Worm (Caenorhabditis elegans): ENCODE results near the gene B0250.18.
A peak's percentile ranks its signal among the peaks of the same experiment; 100 is the strongest.

Gene B0250.18

ce11 chrV:20476514-20476913, 15.8 kb upstream of the B0250.18 start (continued):
- TF ChIP-seq nfya-2 (GFP tag; IDR thresholded peaks at IDR 0.05) (no peak), fkh-3 (tag; optimal IDR thresholded peaks at IDR 0.05) (no peak), akir-1 (GFP tag; optimal IDR thresholded peaks at IDR 0.05) (no peak), ceh-58 (GFP tag; IDR thresholded peaks at IDR 0.05) (no peak), B0336.3 (GFP tag; IDR thresholded peaks at IDR 0.05) (no peak), Y95B8A.8 (GFP tag; IDR thresholded peaks at IDR 0.05) (no peak), repo-1 (tag; optimal IDR thresholded peaks at IDR 0.05) (no peak), B0261.1 (tag; optimal IDR thresholded peaks at IDR 0.05) (no peak), unc-130 (GFP tag; optimal IDR thresholded peaks at IDR 0.05) (no peak), ztf-3 (GFP tag; optimal IDR thresholded peaks at IDR 0.05) (no peak), cebp-2 (GFP tag; IDR thresholded peaks at IDR 0.05) (no peak), let-607 (tag; optimal IDR thresholded peaks at IDR 0.05) (no peak), F23B12.7 (tag; optimal IDR thresholded peaks at IDR 0.05; ENCODE audit: insufficient read depth) (no peak), snpc-1.3 (tag; optimal IDR thresholded peaks at IDR 0.05; ENCODE audit: insufficient read depth) (no peak), unc-62 (GFP tag; optimal IDR thresholded peaks at IDR 0.05) (no peak), chd-7 (tag; optimal IDR thresholded peaks at IDR 0.05) (no peak), efl-1 (GFP tag; optimal IDR thresholded peaks at IDR 0.05) (peak; percentile 35), lin-54 (GFP tag; optimal IDR thresholded peaks at IDR 0.05) (no peak), Y56A3A.18 (GFP tag; IDR thresholded peaks at IDR 0.05) (no peak), zfh-2 (GFP tag; conservative IDR thresholded peaks at IDR 0.05) (no peak), F33H1.4 (GFP tag; IDR thresholded peaks at IDR 0.05) (peak; percentile 88), snpc-1.1 (tag; optimal IDR thresholded peaks at IDR 0.05; ENCODE audit: insufficient read depth) (no peak), K11D2.4 (GFP tag; IDR thresholded peaks at IDR 0.05) (no peak), xnd-1 (tag; optimal IDR thresholded peaks at IDR 0.05) (peak; percentile 80), B0035.1 (tag; optimal IDR thresholded peaks at IDR 0.05) (no peak), snpc-4 (GFP tag; optimal IDR thresholded peaks at IDR 0.05) (no peak), snpc-4 (tag; optimal IDR thresholded peaks at IDR 0.05) (no peak), tbx-9 (tag; optimal IDR thresholded peaks at IDR 0.05; ENCODE audit: borderline replicate concordance) (no peak), nfyb-1 (GFP tag; IDR thresholded peaks at IDR 0.05) (no peak), bed-1 (GFP tag; IDR thresholded peaks at IDR 0.05) (no peak), K12H6.12 (tag; optimal IDR thresholded peaks at IDR 0.05) (no peak), sea-2 (GFP tag; IDR thresholded peaks at IDR 0.05) (no peak), tlf-1 (GFP tag; optimal IDR thresholded peaks at IDR 0.05) (no peak), ceh-27 (GFP tag; optimal IDR thresholded peaks at IDR 0.05) (no peak)

- no peak for TF ChIP-seq mel-28 (tag; optimal IDR thresholded peaks at IDR 0.05; ENCODE audit: borderline replicate concordance)
- no peak for TF ChIP-seq die-1 (tag; optimal IDR thresholded peaks at IDR 0.05)
- TF ChIP-seq ztf-18 (tag; optimal IDR thresholded peaks at IDR 0.05), result no peak
- TF ChIP-seq egl-18 (GFP tag; IDR thresholded peaks at IDR 0.05), result no peak
- no peak for TF ChIP-seq B0019.2 (GFP tag; conservative IDR thresholded peaks at IDR 0.05)
- no peak for TF ChIP-seq attf-6 (GFP tag; IDR thresholded peaks at IDR 0.05)
- no peak for TF ChIP-seq D2030.7 (GFP tag; IDR thresholded peaks at IDR 0.05)
- no peak for TF ChIP-seq F52B5.7 (tag; optimal IDR thresholded peaks at IDR 0.05)
- no peak for TF ChIP-seq cebp-1 (GFP tag; IDR thresholded peaks at IDR 0.05)
- no peak for TF ChIP-seq cebp-1 (tag; optimal IDR thresholded peaks at IDR 0.05)
- no peak for TF ChIP-seq Y53G8AR.9 (GFP tag; conservative IDR thresholded peaks at IDR 0.05)
- no peak for TF ChIP-seq mcd-1 (GFP tag; IDR thresholded peaks at IDR 0.05)
- TF ChIP-seq egrh-3 (GFP tag; IDR thresholded peaks at IDR 0.05), result no peak
- no peak for TF ChIP-seq hmg-1.2 (GFP tag; IDR thresholded peaks at IDR 0.05)
Measured at ce11 chrV:20475830-20476229, 15.1 kb upstream of the B0250.18 start, which contains the start of gene B0250.7. Gene B0250.7, minus strand, starts transcription at chrV:20476061.

All from whole organism, young adult.